Worm (Caenorhabditis elegans) whole organism, young adult: ENCODE measurements around the gene C25A6.1.
A peak's percentile ranks its signal among the peaks of the same experiment; 100 is the strongest.

Source experiments
- B0019.2 ChIP-seq: fragments of 200-800 bp; sonication (Bioruptor generic); conservative IDR thresholded peaks from 2 replicates; pipeline ENCODE4 v1.3.6; 2022; ENCODE audit warnings: missing genetic modification reagents, missing genetic modification characterization, missing compliant biosample characterization
- B0261.1 ChIP-seq: sonication (generic microtip); optimal IDR thresholded peaks from 2 replicates; lab custom pipeline; 2016; ENCODE audit warnings: mild to moderate bottlenecking, missing genetic modification characterization, moderate library complexity, missing compliant biosample characterization
- D2030.7 ChIP-seq: fragments of 200-800 bp; sonication (Bioruptor generic); IDR thresholded peaks from 2 replicates; pipeline ENCODE4 v1.3.6; 2022; ENCODE audit warnings: missing genetic modification reagents, missing genetic modification characterization, missing compliant biosample characterization
- F22D6.2 ChIP-seq: sonication (generic microtip); optimal IDR thresholded peaks from 2 replicates; lab custom pipeline; 2016; ENCODE audit warnings: mild to moderate bottlenecking, missing genetic modification characterization, missing compliant biosample characterization
- F33H1.4 ChIP-seq: fragments of 200-800 bp; sonication (Bioruptor generic); IDR thresholded peaks from 2 replicates; pipeline ENCODE4 v1.3.6; 2022; ENCODE audit warnings: missing genetic modification reagents, missing genetic modification characterization, missing compliant biosample characterization
- F37B4.10 ChIP-seq: fragments of 200-800 bp; sonication (Bioruptor generic); IDR thresholded peaks from 2 replicates; pipeline ENCODE4 v1.3.6; 2022; ENCODE audit warnings: missing genetic modification characterization, missing compliant biosample characterization
- F49E8.2 ChIP-seq: sonication (generic microtip); optimal IDR thresholded peaks from 3 replicates; lab custom pipeline; 2017; ENCODE audit warnings: missing genetic modification characterization, mild to moderate bottlenecking, missing compliant biosample characterization, antibody characterized with exemption, moderate library complexity; ENCODE audit not compliant: insufficient read depth
- F55B11.4 ChIP-seq: sonication (generic microtip); optimal IDR thresholded peaks from 2 replicates; lab custom pipeline; 2016; ENCODE audit warnings: missing compliant biosample characterization, missing genetic modification characterization, borderline replicate concordance; ENCODE audit not compliant: insufficient read depth
- F57A8.1 ChIP-seq: fragments of 200-800 bp; sonication (Bioruptor generic); optimal IDR thresholded peaks from 2 replicates; lab custom pipeline; 2018; ENCODE audit warnings: mild to moderate bottlenecking, missing genetic modification characterization, moderate library complexity, missing compliant biosample characterization
- F57C9.4 ChIP-seq: sonication (generic microtip); optimal IDR thresholded peaks from 2 replicates; lab custom pipeline; 2017; ENCODE audit warnings: mild to moderate bottlenecking, missing genetic modification characterization, missing compliant biosample characterization
- T26A5.8 ChIP-seq: sonication (generic microtip); optimal IDR thresholded peaks from 2 replicates; lab custom pipeline; 2016; ENCODE audit warnings: missing genetic modification characterization, missing compliant biosample characterization
- Y67H2A.10 ChIP-seq: fragments of 200-800 bp; sonication (Bioruptor generic); conservative IDR thresholded peaks from 2 replicates; pipeline ENCODE4 v1.3.6; 2022; ENCODE audit warnings: missing genetic modification reagents, missing genetic modification characterization, missing compliant biosample characterization
- Y95B8A.8 ChIP-seq: fragments of 200-800 bp; sonication (Bioruptor generic); IDR thresholded peaks from 2 replicates; pipeline ENCODE4 v1.3.6; 2022; ENCODE audit warnings: missing genetic modification reagents, missing genetic modification characterization, missing compliant biosample characterization
- aptf-3 ChIP-seq: fragments of 200-800 bp; sonication (Bioruptor generic); IDR thresholded peaks from 2 replicates; pipeline ENCODE4 v1.3.6; 2022; ENCODE audit warnings: missing genetic modification characterization, missing compliant biosample characterization
- athp-1 ChIP-seq: sonication (generic microtip); optimal IDR thresholded peaks from 2 replicates; lab custom pipeline; 2017; ENCODE audit warnings: mild to moderate bottlenecking, missing genetic modification characterization, missing compliant biosample characterization
- attf-3 ChIP-seq: fragments of 200-800 bp; sonication (Bioruptor generic); conservative IDR thresholded peaks from 2 replicates; pipeline ENCODE4 v1.3.6; 2022; ENCODE audit warnings: missing genetic modification reagents, missing genetic modification characterization, missing compliant biosample characterization
- attf-5 ChIP-seq: fragments of 200-800 bp; sonication (Bioruptor generic); optimal IDR thresholded peaks from 2 replicates; lab custom pipeline; 2018; ENCODE audit warnings: mild to moderate bottlenecking, missing genetic modification characterization, missing compliant biosample characterization
- attf-6 ChIP-seq: fragments of 200-800 bp; sonication (Bioruptor generic); IDR thresholded peaks from 2 replicates; pipeline ENCODE4 v1.3.6; 2022; ENCODE audit warnings: missing genetic modification reagents, missing genetic modification characterization, missing compliant biosample characterization
- bed-2 ChIP-seq: fragments of 200-800 bp; sonication (Bioruptor generic); IDR thresholded peaks from 2 replicates; pipeline ENCODE4 v1.3.6; 2022; ENCODE audit warnings: missing genetic modification reagents, missing genetic modification characterization, missing compliant biosample characterization
- cebp-1 ChIP-seq, 2 experiments: fragments of 200-800 bp in 1 of 2; sonication (Bioruptor generic) in 1 of 2; sonication (generic microtip) in 1 of 2; IDR thresholded peaks in 1 of 2; optimal IDR thresholded peaks in 1 of 2; 2 replicates each; pipeline versions ENCODE4 v1.3.6 to Lab custom; 2017 to 2022; ENCODE audit warnings: missing compliant biosample characterization in 2 of 2, missing genetic modification characterization in 2 of 2, mild to moderate bottlenecking in 1 of 2, missing genetic modification reagents in 1 of 2, moderate library complexity in 1 of 2
- cebp-2 ChIP-seq: fragments of 200-800 bp; sonication (Bioruptor generic); IDR thresholded peaks from 2 replicates; pipeline ENCODE4 v1.3.6; 2022; ENCODE audit warnings: missing genetic modification characterization, missing compliant biosample characterization
- ceh-100 ChIP-seq: fragments of 200-800 bp; sonication (Bioruptor generic); IDR thresholded peaks from 2 replicates; pipeline ENCODE4 v1.3.6; 2022; ENCODE audit warnings: missing genetic modification reagents, missing genetic modification characterization, missing compliant biosample characterization
- ceh-79 ChIP-seq: sonication (generic microtip); optimal IDR thresholded peaks from 2 replicates; lab custom pipeline; 2017; ENCODE audit warnings: mild to moderate bottlenecking, missing genetic modification characterization, missing compliant biosample characterization
- die-1 ChIP-seq: sonication (generic microtip); optimal IDR thresholded peaks from 2 replicates; lab custom pipeline; 2016; ENCODE audit warnings: missing genotype, mild to moderate bottlenecking, missing genetic modification characterization, missing compliant biosample characterization
- efl-1 ChIP-seq: fragments of 150-350 bp; optimal IDR thresholded peaks from 2 replicates; lab custom pipeline; 2014; ENCODE audit warnings: missing biosample characterization, missing genetic modification reagents, missing genetic modification characterization
- egrh-3 ChIP-seq: fragments of 200-800 bp; sonication (Bioruptor generic); IDR thresholded peaks from 2 replicates; pipeline ENCODE4 v1.3.6; 2022; ENCODE audit warnings: missing genetic modification reagents, missing genetic modification characterization, missing compliant biosample characterization
- ekl-4 ChIP-seq: fragments of 200-800 bp; sonication (Bioruptor generic); IDR thresholded peaks from 2 replicates; pipeline ENCODE4 v1.3.6; 2022; ENCODE audit warnings: missing genetic modification reagents, missing genetic modification characterization, missing compliant biosample characterization
- fkh-3 ChIP-seq: sonication (generic microtip); optimal IDR thresholded peaks from 2 replicates; lab custom pipeline; 2016; ENCODE audit warnings: mild to moderate bottlenecking, missing genetic modification characterization, missing compliant biosample characterization
- gei-17 ChIP-seq: fragments of 200-800 bp; sonication (Bioruptor generic); optimal IDR thresholded peaks from 2 replicates; lab custom pipeline; 2018; ENCODE audit warnings: mild to moderate bottlenecking, missing genetic modification characterization, missing compliant biosample characterization
- him-1 ChIP-seq: sonication (generic microtip); optimal IDR thresholded peaks from 2 replicates; lab custom pipeline; 2016; ENCODE audit warnings: missing genotype, missing genetic modification reagents, missing genetic modification characterization, missing compliant biosample characterization
- let-526 ChIP-seq: fragments of 200-800 bp; sonication (Bioruptor generic); IDR thresholded peaks from 2 replicates; pipeline ENCODE4 v1.3.6; 2022; ENCODE audit warnings: missing genetic modification reagents, missing genetic modification characterization, missing compliant biosample characterization
- lin-35 ChIP-seq, 3 experiments: fragments of 150-350 bp in 2 of 3; sonication (generic microtip) in 1 of 3; optimal IDR thresholded peaks; 2 replicates each; lab custom pipeline; 2014 to 2018; ENCODE audit warnings: missing biosample characterization in 3 of 3, missing genetic modification characterization in 3 of 3, missing genetic modification reagents in 3 of 3
- lsy-27 ChIP-seq: sonication (generic microtip); optimal IDR thresholded peaks from 2 replicates; lab custom pipeline; 2017; ENCODE audit warnings: missing genetic modification characterization, mild to moderate bottlenecking, missing compliant biosample characterization, antibody characterized with exemption, missing genotype, borderline replicate concordance; ENCODE audit not compliant: insufficient read depth
- madf-3 ChIP-seq: fragments of 200-800 bp; sonication (Bioruptor generic); IDR thresholded peaks from 2 replicates; pipeline ENCODE4 v1.3.6; 2022; ENCODE audit warnings: missing genetic modification reagents, missing genetic modification characterization, missing compliant biosample characterization
- mel-28 ChIP-seq: sonication (generic microtip); optimal IDR thresholded peaks from 2 replicates; lab custom pipeline; 2016; ENCODE audit warnings: borderline replicate concordance, mild to moderate bottlenecking, missing genetic modification characterization, missing compliant biosample characterization
- mxl-1 ChIP-seq: sonication (generic microtip); optimal IDR thresholded peaks from 2 replicates; lab custom pipeline; 2016; ENCODE audit warnings: missing genetic modification characterization, missing compliant biosample characterization
- nfya-1 ChIP-seq: sonication (generic microtip); optimal IDR thresholded peaks from 2 replicates; lab custom pipeline; 2017; ENCODE audit warnings: antibody characterized with exemption, missing compliant biosample characterization, missing genetic modification characterization, borderline replicate concordance; ENCODE audit not compliant: insufficient read depth
- nhr-120 ChIP-seq: fragments of 200-800 bp; sonication (Bioruptor generic); IDR thresholded peaks from 2 replicates; pipeline ENCODE4 v1.3.6; 2022; ENCODE audit warnings: missing genetic modification characterization, missing compliant biosample characterization
- nhr-179 ChIP-seq: sonication (generic microtip); optimal IDR thresholded peaks from 2 replicates; lab custom pipeline; 2016; ENCODE audit warnings: mild to moderate bottlenecking, missing genetic modification characterization, missing compliant biosample characterization
- nhr-90 ChIP-seq: sonication (generic microtip); optimal IDR thresholded peaks from 2 replicates; lab custom pipeline; 2016; ENCODE audit warnings: missing genotype, mild to moderate bottlenecking, missing genetic modification characterization, missing compliant biosample characterization
- pha-4 ChIP-seq: fragments of 150-350 bp; sonication (generic microtip); optimal IDR thresholded peaks from 2 replicates; lab custom pipeline; 2014; ENCODE audit warnings: missing biosample characterization, missing genetic modification reagents, missing genetic modification characterization
- sdz-38 ChIP-seq: sonication (generic microtip); optimal IDR thresholded peaks from 2 replicates; lab custom pipeline; 2016; ENCODE audit warnings: missing genotype, missing genetic modification characterization, missing compliant biosample characterization
- sptf-2 ChIP-seq: fragments of 200-800 bp; sonication (Bioruptor generic); optimal IDR thresholded peaks from 2 replicates; lab custom pipeline; 2018; ENCODE audit warnings: mild to moderate bottlenecking, missing genetic modification characterization, missing compliant biosample characterization
- unc-130 ChIP-seq: sonication (generic microtip); optimal IDR thresholded peaks from 2 replicates; lab custom pipeline; 2016; ENCODE audit warnings: missing genetic modification reagents, missing genetic modification characterization, missing compliant biosample characterization
- unc-62 ChIP-seq: fragments of 150-350 bp; optimal IDR thresholded peaks from 2 replicates; lab custom pipeline; 2014; ENCODE audit warnings: missing biosample characterization, missing genetic modification reagents, missing genetic modification characterization
- xnd-1 ChIP-seq: sonication (generic microtip); optimal IDR thresholded peaks from 2 replicates; lab custom pipeline; 2016; ENCODE audit warnings: missing genotype, missing genetic modification reagents, missing genetic modification characterization, missing compliant biosample characterization
- ztf-18 ChIP-seq: sonication (generic microtip); optimal IDR thresholded peaks from 2 replicates; lab custom pipeline; 2016; ENCODE audit warnings: missing genotype, mild to moderate bottlenecking, missing genetic modification characterization, missing compliant biosample characterization
- ztf-3 ChIP-seq: fragments of 200-800 bp; sonication (Bioruptor generic); optimal IDR thresholded peaks from 2 replicates; lab custom pipeline; 2018; ENCODE audit warnings: mild to moderate bottlenecking, missing genetic modification characterization, missing compliant biosample characterization
- ztf-6 ChIP-seq: fragments of 200-800 bp; sonication (Bioruptor generic); IDR thresholded peaks from 2 replicates; pipeline ENCODE4 v1.3.6; 2022; ENCODE audit warnings: missing genetic modification reagents, missing genetic modification characterization, missing compliant biosample characterization

C25A6.1 gene

DNA sequence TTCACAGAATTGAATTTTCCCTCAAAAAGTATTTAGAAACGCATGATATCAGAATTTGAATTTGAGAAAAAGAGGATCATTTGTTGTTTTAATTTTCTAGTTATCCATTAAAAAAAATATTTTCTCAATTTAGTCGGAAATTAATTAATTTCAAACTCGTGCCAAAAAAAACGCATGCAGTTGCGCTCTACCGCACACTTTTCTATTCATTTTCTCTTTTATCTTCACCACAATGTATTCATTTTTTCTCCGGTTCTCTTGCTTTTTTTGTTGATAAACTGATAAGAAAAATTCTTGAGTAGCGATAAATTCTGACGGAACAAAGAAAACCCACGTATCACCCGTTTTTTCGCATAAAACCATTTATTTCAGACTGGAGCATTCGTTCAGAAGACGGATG, 24.7 kb downstream of the C25A6.1 start, which contains the start of gene acl-6 (continued):
- no peak for TF ChIP-seq sdz-38
- TF ChIP-seq T26A5.8 (tag; lab: Kevin White, UChicago) = no peak
- no peak for TF ChIP-seq F57C9.4 (tag; lab: Kevin White, UChicago)
- TF ChIP-seq F55B11.4 (tag; lab: Kevin White, UChicago) = no peak
- no peak for TF ChIP-seq lsy-27 (tag; lab: Kevin White, UChicago)
- TF ChIP-seq xnd-1 = no peak
- no peak for TF ChIP-seq ceh-79 (tag; lab: Kevin White, UChicago)
- TF ChIP-seq nhr-120 (GFP tag; lab: Robert Waterston, UW) = no peak
- TF ChIP-seq B0261.1 (tag; lab: Kevin White, UChicago) = no peak
- TF ChIP-seq lin-35 (GFP tag; optimal IDR thresholded peaks at IDR 0.05; lab: Kevin White, UChicago) = peak in 1 of 3 experiments; percentile 73
- TF ChIP-seq D2030.7 = no peak
- no peak for TF ChIP-seq F22D6.2 (tag; lab: Kevin White, UChicago)
- no peak for TF ChIP-seq mxl-1 (tag; lab: Kevin White, UChicago)
- no peak for TF ChIP-seq pha-4
- TF ChIP-seq aptf-3 (GFP tag; lab: Robert Waterston, UW) = no peak
- TF ChIP-seq ztf-3 = no peak
- TF ChIP-seq nhr-90 (tag; lab: Kevin White, UChicago) = peak; percentile 1
- TF ChIP-seq bed-2 (GFP tag; lab: Robert Waterston, UW) = no peak
- TF ChIP-seq attf-5 (GFP tag; lab: Kevin White, UChicago) = peak; percentile 60
- TF ChIP-seq cebp-2 (GFP tag; lab: Robert Waterston, UW) = no peak
- TF ChIP-seq ztf-6 = no peak
- TF ChIP-seq F57A8.1 (GFP tag; lab: Kevin White, UChicago) = no peak
- no peak for TF ChIP-seq attf-6
- TF ChIP-seq him-1 (tag; lab: Kevin White, UChicago) = no peak
- TF ChIP-seq mel-28 = no peak
- TF ChIP-seq B0019.2 (GFP tag; lab: Robert Waterston, UW) = no peak
- TF ChIP-seq cebp-1 (GFP tag; IDR thresholded peaks at IDR 0.05; lab: Robert Waterston, UW) = no peak
- TF ChIP-seq cebp-1 (tag; optimal IDR thresholded peaks at IDR 0.05; lab: Kevin White, UChicago) = peak; percentile 51
- no peak for TF ChIP-seq egrh-3 (GFP tag; lab: Robert Waterston, UW)
- TF ChIP-seq sptf-2 (GFP tag; lab: Kevin White, UChicago) = no peak
- TF ChIP-seq nfya-1 (tag; lab: Kevin White, UChicago) = no peak
- TF ChIP-seq die-1 (tag; lab: Kevin White, UChicago) = no peak
- no peak for TF ChIP-seq athp-1 (tag; lab: Kevin White, UChicago)
- TF ChIP-seq F37B4.10 = no peak
- no peak for TF ChIP-seq Y67H2A.10
- TF ChIP-seq F49E8.2 (tag; lab: Kevin White, UChicago) = no peak
- no peak for TF ChIP-seq F33H1.4
- TF ChIP-seq Y95B8A.8 (GFP tag; lab: Robert Waterston, UW) = no peak
- no peak for TF ChIP-seq ekl-4
- no peak for TF ChIP-seq ceh-100 (GFP tag; lab: Robert Waterston, UW)
- TF ChIP-seq nhr-179 (tag; lab: Kevin White, UChicago) = no peak
- peak; percentile 30 for TF ChIP-seq ztf-18 (tag; lab: Kevin White, UChicago)
- TF ChIP-seq madf-3 (GFP tag; lab: Robert Waterston, UW) = no peak
- no peak for TF ChIP-seq unc-130 (GFP tag; lab: Kevin White, UChicago)
- peak; percentile 43 for TF ChIP-seq efl-1 (GFP tag; lab: Kevin White, UChicago)
- TF ChIP-seq unc-62 (GFP tag; lab: Kevin White, UChicago) = no peak
- no peak for TF ChIP-seq attf-3
- TF ChIP-seq let-526 = no peak
- TF ChIP-seq fkh-3 (tag; lab: Kevin White, UChicago) = no peak
- TF ChIP-seq gei-17 (GFP tag; lab: Kevin White, UChicago) = no peak
